Fruit fly (Drosophila melanogaster): ENCODE results near the gene CG32856.

The CG32856 gene

dm6 chr3R:15922622-15923574, 42.3 kb downstream of the CG32856 start:
- TF ChIP-seq Met (GFP tag; optimal IDR thresholded peaks at IDR 0.05) (no peak), CG9139 (GFP tag; optimal IDR thresholded peaks at IDR 0.05) (no peak), esn (GFP tag; optimal IDR thresholded peaks at IDR 0.05) (no peak), CG11902 (GFP tag; optimal IDR thresholded peaks at IDR 0.05) (no peak), vri (GFP tag; optimal IDR thresholded peaks at IDR 0.05) (no peak), Ets21C (GFP tag; optimal IDR thresholded peaks at IDR 0.05) (no peak), CG8632 (GFP tag; optimal IDR thresholded peaks at IDR 0.05) (no peak), CG16779 (tag; optimal IDR thresholded peaks at IDR 0.05) (no peak), Eip78C (GFP tag) (peak; percentile 70), achi (GFP tag; optimal IDR thresholded peaks at IDR 0.05) (no peak), CG15336 (GFP tag; IDR thresholded peaks at IDR 0.05) (peak; percentile 12; the same call in 1 of the 2 replicates), Eip75B (GFP tag; optimal IDR thresholded peaks at IDR 0.05) (no peak), Gug (GFP tag; IDR thresholded peaks at IDR 0.05) (peak; percentile 10; the same call in 1 of the 2 replicates), Sox15 (GFP tag; optimal IDR thresholded peaks at IDR 0.05) (no peak), CG10631 (GFP tag; optimal IDR thresholded peaks at IDR 0.05) (no peak), Eip93F (GFP tag; optimal IDR thresholded peaks at IDR 0.05) (no peak), OdsH (GFP tag; optimal IDR thresholded peaks at IDR 0.05) (peak; percentile 17), CG4318 (GFP tag; optimal IDR thresholded peaks at IDR 0.05) (peak; percentile 71), CG6854 (GFP tag; optimal IDR thresholded peaks at IDR 0.05) (no peak), lz (GFP tag; optimal IDR thresholded peaks at IDR 0.05) (no peak), fd85E (GFP tag; optimal IDR thresholded peaks at IDR 0.05) (no peak), CG8319 (GFP tag; optimal IDR thresholded peaks at IDR 0.05) (no peak), CG6163 (GFP tag; IDR thresholded peaks at IDR 0.05) (0 out of 3 replicates have a peak, but pooled peaks have one; percentile 22), Sox102F (GFP tag; optimal IDR thresholded peaks at IDR 0.05) (no peak), dac (GFP tag; optimal IDR thresholded peaks at IDR 0.05) (no peak), Ets96B (tag; optimal IDR thresholded peaks at IDR 0.05) (no peak), CG8119 (GFP tag; IDR thresholded peaks at IDR 0.05) (peak; percentile 62; the same call in 2 of the 3 replicates), net (GFP tag; optimal IDR thresholded peaks at IDR 0.05) (no peak), Blimp-1 (GFP tag; optimal IDR thresholded peaks at IDR 0.05) (no peak), CG6808 (GFP tag; optimal IDR thresholded peaks at IDR 0.05) (no peak), CG11294 (GFP tag; IDR thresholded peaks at IDR 0.05) (no peak), ss (GFP tag; optimal IDR thresholded peaks at IDR 0.05) (no peak), CG7368 (GFP tag; optimal IDR thresholded peaks at IDR 0.05) (no peak), CG3919 (GFP tag; optimal IDR thresholded peaks at IDR 0.05) (no peak), Hr38 (GFP tag; optimal IDR thresholded peaks at IDR 0.05) (no peak), Smox (GFP tag; optimal IDR thresholded peaks at IDR 0.05) (no peak), dsx (GFP tag; optimal IDR thresholded peaks at IDR 0.05; ENCODE audit: poor library complexity, severe bottlenecking) (no peak), CG3032 (tag; optimal IDR thresholded peaks at IDR 0.05) (no peak), salr (GFP tag; optimal IDR thresholded peaks at IDR 0.05) (peak in 1 of 2 experiments; percentile 60), CG31627 (GFP tag; optimal IDR thresholded peaks at IDR 0.05) (no peak), fd59A (GFP tag; optimal IDR thresholded peaks at IDR 0.05) (no peak), Hr4 (GFP tag; optimal IDR thresholded peaks at IDR 0.05) (peak; percentile 62), CG6276 (GFP tag; optimal IDR thresholded peaks at IDR 0.05) (peak; percentile 62), svp (GFP tag) (peak; percentile 47), cyc (GFP tag; optimal IDR thresholded peaks at IDR 0.05) (no peak), CG32006 (GFP tag; optimal IDR thresholded peaks at IDR 0.05) (peak; percentile 83), Lpt (GFP tag; optimal IDR thresholded peaks at IDR 0.05) (peak; percentile 0), fkh (GFP tag; optimal IDR thresholded peaks at IDR 0.05) (no peak), acj6 (GFP tag; optimal IDR thresholded peaks at IDR 0.05) (no peak), CG10669 (GFP tag; optimal IDR thresholded peaks at IDR 0.05) (no peak)
